Fruit fly (Drosophila melanogaster): ENCODE data around the gene CG2924.

The CG2924 gene

dm6 chrX:2222181-2222790 is 48.3 kb downstream of the CG2924 start, which contains the start of gene Vinc (continued):
- TF ChIP-seq CG12769 (tag; optimal IDR thresholded peaks at IDR 0.05) (no peak), al (GFP tag; IDR thresholded peaks at IDR 0.05) (peak; percentile 66), CG1792 (GFP tag; optimal IDR thresholded peaks at IDR 0.05) (peak; percentile 65), CG2678 (tag; optimal IDR thresholded peaks at IDR 0.05) (peak; percentile 96), Hr39 (optimal IDR thresholded peaks at IDR 0.05) (no peak), ftz-f1 (GFP tag; optimal IDR thresholded peaks at IDR 0.05) (peak; percentile 79), CG3995 (GFP tag; optimal IDR thresholded peaks at IDR 0.05) (peak; percentile 41), CG7987 (GFP tag; optimal IDR thresholded peaks at IDR 0.05) (peak; percentile 73), jumu (GFP tag; optimal IDR thresholded peaks at IDR 0.05) (peak; percentile 86), caup (GFP tag; optimal IDR thresholded peaks at IDR 0.05; ENCODE audit: severe bottlenecking) (peak; percentile 93), scrt (GFP tag; optimal IDR thresholded peaks at IDR 0.05) (peak; percentile 87), CG6683 (GFP tag; optimal IDR thresholded peaks at IDR 0.05) (peak; percentile 88), CG11085 (GFP tag; IDR thresholded peaks at IDR 0.05) (peak; percentile 60; the same call in 1 of the 2 replicates), CG14050 (GFP tag; IDR thresholded peaks at IDR 0.05) (peak; percentile 62; the same call in 2 of the 3 replicates), nerfin-1 (tag; optimal IDR thresholded peaks at IDR 0.05) (peak; percentile 86), vfl (GFP tag; optimal IDR thresholded peaks at IDR 0.05) (peak; percentile 63), Sox102F (GFP tag; optimal IDR thresholded peaks at IDR 0.05) (no peak), CG32532 (GFP tag; IDR thresholded peaks at IDR 0.05) (peak; percentile 91), jing (GFP tag; optimal IDR thresholded peaks at IDR 0.05) (no peak), dysf (GFP tag; IDR thresholded peaks at IDR 0.05) (peak; percentile 95), Bteb2 (GFP tag; optimal IDR thresholded peaks at IDR 0.05) (peak; percentile 66), hkb (optimal IDR thresholded peaks at IDR 0.05) (no peak), hkb (GFP tag; IDR thresholded peaks at IDR 0.05) (peak; percentile 86), Lim3 (GFP tag; IDR thresholded peaks at IDR 0.05) (0 out of 2 replicates have a peak, but pooled peaks have one; percentile 40), Dip3 (GFP tag; optimal IDR thresholded peaks at IDR 0.05) (peak; percentile 86), nerfin-2 (GFP tag; IDR thresholded peaks at IDR 0.05; ENCODE audit: partially characterized antibody) (0 out of 2 replicates have a peak, but pooled peaks have one; percentile 37), lbe (GFP tag; optimal IDR thresholded peaks at IDR 0.05) (peak; percentile 75), Sin3A (optimal IDR thresholded peaks at IDR 0.05) (no peak), Chrac-16 (GFP tag; optimal IDR thresholded peaks at IDR 0.05) (peak; percentile 52), Rfx (GFP tag; IDR thresholded peaks at IDR 0.05) (peak; percentile 94), CG14441 (GFP tag; IDR thresholded peaks at IDR 0.05) (peak; percentile 84), tgo (GFP tag; IDR thresholded peaks at IDR 0.05) (peak; percentile 88), schlank (tag; optimal IDR thresholded peaks at IDR 0.05) (peak; percentile 45), ATbp (GFP tag; optimal IDR thresholded peaks at IDR 0.05) (peak; percentile 52), Hsf (GFP tag; optimal IDR thresholded peaks at IDR 0.05) (peak; percentile 57), gro (GFP tag; optimal IDR thresholded peaks at IDR 0.05) (peak; percentile 66), CG8290 (GFP tag; optimal IDR thresholded peaks at IDR 0.05) (peak; percentile 57), CG8290 (tag; optimal IDR thresholded peaks at IDR 0.05) (no peak), Gug (GFP tag; IDR thresholded peaks at IDR 0.05) (peak; percentile 69), Kr (GFP tag; optimal IDR thresholded peaks at IDR 0.05) (peak; percentile 42), CG6791 (GFP tag; IDR thresholded peaks at IDR 0.05; ENCODE audit: partially characterized antibody) (peak; percentile 53; the same call in 1 of the 3 replicates), CG11723 (GFP tag; optimal IDR thresholded peaks at IDR 0.05) (peak; percentile 55), ewg (GFP tag; optimal IDR thresholded peaks at IDR 0.05) (peak; percentile 63), mirr (GFP tag; optimal IDR thresholded peaks at IDR 0.05) (peak; percentile 91), Atf6 (GFP tag; IDR thresholded peaks at IDR 0.05) (peak; percentile 91), sob (GFP tag; IDR thresholded peaks at IDR 0.05) (peak; percentile 82), gt (GFP tag; IDR thresholded peaks at IDR 0.05) (no peak), CG10267 (tag; optimal IDR thresholded peaks at IDR 0.05) (peak; percentile 82), CG17361 (GFP tag; IDR thresholded peaks at IDR 0.05) (peak; percentile 94), Hand (GFP tag; optimal IDR thresholded peaks at IDR 0.05) (peak; percentile 86), CG15479 (GFP tag; optimal IDR thresholded peaks at IDR 0.05) (no peak)

Data from whole organism, embryonic.